Fruit fly (Drosophila melanogaster): ENCODE results near the gene CG14106.

CG14106 gene

dm6 chr3L:13406873-13407272, 18.6 kb downstream of the CG14106 start:
- no peak for TF ChIP-seq CG8478 (optimal IDR thresholded peaks at IDR 0.05)
- no peak for TF ChIP-seq psq (optimal IDR thresholded peaks at IDR 0.05)
- TF ChIP-seq pan (optimal IDR thresholded peaks at IDR 0.05), result no peak
- no peak for TF ChIP-seq usp (GFP tag; optimal IDR thresholded peaks at IDR 0.05)
- TF ChIP-seq EcR (GFP tag; optimal IDR thresholded peaks at IDR 0.05), result no peak

DNA sequence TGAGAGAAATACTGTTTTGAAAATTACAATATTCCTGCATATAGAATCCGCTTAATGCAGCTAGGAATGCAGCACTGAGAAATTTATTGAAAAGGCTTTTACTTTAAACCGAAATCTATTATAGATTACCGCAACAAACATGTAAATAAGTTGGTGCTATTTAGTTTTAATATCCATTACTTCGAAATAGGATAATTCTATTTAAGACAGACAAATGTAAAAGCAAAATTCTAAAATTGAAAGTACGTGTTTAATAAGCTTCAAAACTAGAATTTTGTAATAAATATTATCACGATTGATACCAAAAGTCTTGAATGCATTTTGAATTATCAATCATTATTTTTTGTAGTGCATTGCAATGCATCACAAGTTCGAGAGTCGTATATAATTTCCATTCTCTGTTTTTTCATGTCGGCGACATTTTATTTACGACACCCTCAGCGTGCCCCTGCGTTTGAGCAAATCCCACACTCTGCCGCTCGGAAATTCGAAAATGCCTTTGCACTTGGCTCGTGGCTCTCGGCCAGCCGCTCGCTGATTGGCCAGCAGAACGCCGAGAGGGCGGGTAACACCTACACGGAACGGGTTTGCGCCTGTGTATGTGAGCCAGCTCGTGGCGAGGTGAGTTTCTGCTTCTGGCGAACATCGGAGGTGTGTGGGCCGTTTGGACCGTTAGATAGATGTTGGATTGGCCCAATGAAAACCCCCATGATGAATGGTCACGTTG, 22.2 kb downstream of the CG14106 start:
- TF ChIP-seq usp (GFP tag; optimal IDR thresholded peaks at IDR 0.05), result no peak

DNA sequence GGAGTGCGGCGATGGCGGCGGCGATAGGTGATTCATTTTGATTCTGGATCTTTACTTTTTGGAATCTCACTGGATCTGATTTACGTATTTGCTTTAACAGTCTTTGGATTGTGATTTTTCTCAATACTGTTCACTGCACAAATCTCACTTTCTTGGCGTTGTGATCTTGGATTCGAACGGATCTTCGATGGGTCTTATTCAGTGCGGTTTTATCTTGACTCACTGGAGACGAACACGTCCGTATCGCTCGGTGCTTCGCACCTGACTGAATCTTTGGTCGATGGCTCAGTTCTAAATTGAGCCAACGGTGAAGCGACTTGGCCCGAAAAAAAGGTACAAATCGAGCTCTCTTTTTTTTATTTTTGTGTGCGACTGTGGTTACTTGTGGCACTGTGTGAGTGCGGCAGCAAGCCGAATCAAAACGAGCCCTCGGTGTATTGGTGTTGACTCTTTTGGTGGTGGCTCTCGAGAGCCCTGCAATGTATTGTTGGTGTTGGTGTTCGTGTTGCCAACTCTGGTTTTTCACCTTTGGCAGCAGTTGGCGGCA, 24.5 kb downstream of the CG14106 start, which contains the start of gene sens:
sens (minus strand) TSS at position 254 of the 547 bp plus-strand sequence.
- TF ChIP-seq CG8478 (optimal IDR thresholded peaks at IDR 0.05), result no peak
- TF ChIP-seq Dll (optimal IDR thresholded peaks at IDR 0.05), result no peak
- TF ChIP-seq EcR (GFP tag; optimal IDR thresholded peaks at IDR 0.05), result no peak
- no peak for TF ChIP-seq usp (GFP tag; optimal IDR thresholded peaks at IDR 0.05)

- no peak for TF ChIP-seq psq (optimal IDR thresholded peaks at IDR 0.05)
- no peak for TF ChIP-seq pan (optimal IDR thresholded peaks at IDR 0.05)
- TF ChIP-seq usp (GFP tag; optimal IDR thresholded peaks at IDR 0.05), result no peak
- no peak for TF ChIP-seq Dll (optimal IDR thresholded peaks at IDR 0.05)
- no peak for TF ChIP-seq EcR (GFP tag; optimal IDR thresholded peaks at IDR 0.05)
- no peak for TF ChIP-seq CG8478 (optimal IDR thresholded peaks at IDR 0.05)
These were observed 27.8 kb downstream of the CG14106 start for dm6 chr3L:13397656-13398055.

DNA sequence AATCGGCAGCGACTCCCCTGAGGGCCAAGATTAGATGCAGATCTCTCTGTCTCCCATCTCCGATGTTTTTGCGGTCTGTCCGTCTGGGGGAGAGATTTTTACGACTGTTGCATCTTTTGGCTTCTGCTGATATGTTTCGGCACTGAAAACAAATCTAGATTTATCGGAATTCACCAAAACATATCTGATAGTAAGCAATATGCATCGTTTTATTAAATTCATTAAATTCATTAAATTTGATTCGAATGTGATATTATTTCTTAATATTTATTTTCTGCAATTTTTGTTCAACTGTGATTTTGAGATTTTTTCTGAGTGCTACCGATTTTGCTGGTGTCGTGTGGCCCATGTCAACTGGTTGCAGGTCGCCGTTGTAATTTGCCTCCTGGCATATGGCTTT, 31.9 kb downstream of the CG14106 start:
- TF ChIP-seq pan (optimal IDR thresholded peaks at IDR 0.05) (no peak), CG8478 (optimal IDR thresholded peaks at IDR 0.05) (no peak), usp (GFP tag; optimal IDR thresholded peaks at IDR 0.05) (no peak), Dll (optimal IDR thresholded peaks at IDR 0.05) (no peak), EcR (GFP tag; optimal IDR thresholded peaks at IDR 0.05) (no peak), psq (optimal IDR thresholded peaks at IDR 0.05) (no peak)

DNA sequence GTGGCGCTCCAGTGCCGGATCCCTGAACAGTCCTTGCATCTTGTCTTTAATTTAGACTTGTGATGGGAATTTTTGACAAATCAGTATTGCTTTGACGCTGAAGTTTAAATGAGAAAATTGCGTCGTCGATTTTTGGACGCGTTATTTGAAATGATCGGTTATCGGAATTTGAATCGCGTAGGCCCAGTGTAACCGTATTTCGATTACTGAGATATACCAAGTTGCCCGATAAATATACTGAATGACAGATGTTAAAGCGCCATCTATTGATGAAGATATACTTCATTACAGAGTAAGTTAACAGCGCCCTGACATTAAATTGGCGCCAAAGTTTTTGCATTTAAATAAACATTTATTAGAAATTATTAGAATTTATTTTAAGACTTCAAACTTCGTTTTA, 35.6 kb downstream of the CG14106 start, which contains the start of gene Poc1:
Poc1 (minus strand) TSS at position 173 of the 400 bp plus-strand sequence.
- TF ChIP-seq Dll (optimal IDR thresholded peaks at IDR 0.05) (no peak), EcR (GFP tag; optimal IDR thresholded peaks at IDR 0.05) (no peak)

dm6 chr3L:13387608-13388007, 37.9 kb downstream of the CG14106 start, which contains the start of gene CG10171:
Gene CG10171, minus strand, starts transcription at chr3L:13387907.
- TF ChIP-seq CG8478 (optimal IDR thresholded peaks at IDR 0.05) (no peak), pan (optimal IDR thresholded peaks at IDR 0.05) (no peak), Dll (optimal IDR thresholded peaks at IDR 0.05) (no peak), psq (optimal IDR thresholded peaks at IDR 0.05) (no peak), EcR (GFP tag; optimal IDR thresholded peaks at IDR 0.05) (no peak), usp (GFP tag; optimal IDR thresholded peaks at IDR 0.05) (no peak)

DNA sequence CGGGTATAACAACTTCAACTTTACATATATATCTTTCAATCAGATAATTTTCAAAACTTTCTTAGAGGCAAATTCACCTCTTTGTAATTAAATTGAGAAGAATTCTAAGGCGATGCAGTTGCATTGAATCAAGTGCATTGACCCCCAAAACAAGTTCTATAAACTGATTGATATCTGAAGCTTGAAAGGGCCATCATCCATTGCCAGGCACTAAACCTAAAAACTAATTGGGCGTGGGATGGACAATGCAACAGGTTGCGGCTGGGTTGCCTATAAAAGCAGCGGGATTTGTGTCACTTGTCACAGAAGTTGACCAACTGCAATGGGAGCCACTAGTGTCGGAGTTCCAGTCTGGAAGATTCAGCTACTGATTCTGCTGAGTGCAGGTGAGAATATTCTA, 41.0 kb downstream of the CG14106 start, which contains the start of gene CG14110:
CG14110 (plus strand) TSS at position 301 of the 400 bp plus-strand sequence.
- TF ChIP-seq psq (optimal IDR thresholded peaks at IDR 0.05) (no peak), Dll (optimal IDR thresholded peaks at IDR 0.05) (no peak), CG8478 (optimal IDR thresholded peaks at IDR 0.05) (no peak), pan (optimal IDR thresholded peaks at IDR 0.05) (no peak), usp (GFP tag; optimal IDR thresholded peaks at IDR 0.05) (no peak), EcR (GFP tag; optimal IDR thresholded peaks at IDR 0.05) (no peak)

DNA sequence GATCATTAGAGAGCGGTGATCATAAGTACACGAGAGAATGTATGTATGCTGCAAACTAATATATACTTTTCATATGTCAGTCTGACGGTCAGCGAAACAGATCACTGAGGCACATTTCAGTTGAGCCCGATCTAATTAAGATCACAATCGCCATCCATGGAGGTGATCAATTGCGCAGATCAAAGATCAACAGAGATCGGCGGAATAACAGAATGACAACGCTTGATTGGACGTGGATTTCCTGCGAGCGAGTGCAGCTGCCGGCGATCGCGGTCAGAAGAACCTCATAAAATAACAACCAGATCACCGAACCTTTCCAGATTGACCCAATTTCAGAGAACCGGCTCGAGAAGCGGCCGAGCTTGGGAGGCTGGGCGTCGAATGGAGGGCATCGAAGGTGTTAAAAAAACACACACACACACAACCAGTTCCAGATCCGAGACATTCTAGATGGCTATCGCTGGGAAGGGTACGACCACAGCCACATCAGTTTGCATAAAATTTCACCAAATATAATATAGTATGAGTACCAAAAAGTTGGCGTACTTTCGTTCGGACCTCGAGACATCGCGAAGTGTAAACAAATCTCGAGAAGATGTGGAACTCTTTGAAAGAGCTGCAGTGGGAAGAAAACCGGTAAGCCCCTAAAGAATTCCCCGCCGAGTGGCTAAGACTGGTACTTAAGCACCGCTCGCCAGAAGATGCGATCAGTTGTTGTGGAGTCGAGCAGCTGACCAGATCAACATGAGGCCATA, 43.2 kb downstream of the CG14106 start, which contains the start of gene ImpL1:
ImpL1 (plus strand) TSS at position 705 of the 755 bp plus-strand sequence.
- TF ChIP-seq psq (optimal IDR thresholded peaks at IDR 0.05), result no peak
- no peak for TF ChIP-seq pan (optimal IDR thresholded peaks at IDR 0.05)
- TF ChIP-seq EcR (GFP tag; optimal IDR thresholded peaks at IDR 0.05), result no peak
- TF ChIP-seq usp (GFP tag; optimal IDR thresholded peaks at IDR 0.05), result no peak
- TF ChIP-seq CG8478 (optimal IDR thresholded peaks at IDR 0.05), result no peak
- TF ChIP-seq Dll (optimal IDR thresholded peaks at IDR 0.05), result no peak

- TF ChIP-seq CG8478 (optimal IDR thresholded peaks at IDR 0.05), result no peak
These were observed 44.3 kb downstream of the CG14106 start, which contains the start of gene CG14107 for dm6 chr3L:13381160-13381559. Gene CG14107, minus strand, starts transcription at chr3L:13381346.

DNA sequence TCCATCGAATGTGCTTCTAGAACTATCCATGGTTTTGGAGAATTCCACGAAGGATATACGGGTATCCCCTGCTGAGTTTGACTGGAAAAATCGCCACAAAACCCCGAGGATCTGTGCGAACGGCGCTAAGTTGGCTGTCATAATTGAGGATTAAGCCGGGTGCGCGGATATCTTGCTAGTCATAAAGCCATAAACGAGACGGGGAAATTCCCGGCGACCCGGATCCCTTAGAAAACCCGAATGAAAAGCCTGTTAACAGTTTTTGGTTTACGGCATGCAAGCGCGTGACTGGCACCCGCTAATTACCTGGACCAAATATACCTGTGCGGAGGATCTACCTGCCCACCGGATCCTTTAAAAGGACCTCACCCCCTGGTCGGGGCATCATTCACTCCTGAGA, 47.3 kb downstream of the CG14106 start, which contains the start of gene SNCF:
SNCF (plus strand) TSS at position 382 of the 400 bp plus-strand sequence.
- no peak for TF ChIP-seq EcR (GFP tag; optimal IDR thresholded peaks at IDR 0.05)
- TF ChIP-seq Dll (optimal IDR thresholded peaks at IDR 0.05), result no peak
- TF ChIP-seq pan (optimal IDR thresholded peaks at IDR 0.05), result no peak
- no peak for TF ChIP-seq psq (optimal IDR thresholded peaks at IDR 0.05)

DNA sequence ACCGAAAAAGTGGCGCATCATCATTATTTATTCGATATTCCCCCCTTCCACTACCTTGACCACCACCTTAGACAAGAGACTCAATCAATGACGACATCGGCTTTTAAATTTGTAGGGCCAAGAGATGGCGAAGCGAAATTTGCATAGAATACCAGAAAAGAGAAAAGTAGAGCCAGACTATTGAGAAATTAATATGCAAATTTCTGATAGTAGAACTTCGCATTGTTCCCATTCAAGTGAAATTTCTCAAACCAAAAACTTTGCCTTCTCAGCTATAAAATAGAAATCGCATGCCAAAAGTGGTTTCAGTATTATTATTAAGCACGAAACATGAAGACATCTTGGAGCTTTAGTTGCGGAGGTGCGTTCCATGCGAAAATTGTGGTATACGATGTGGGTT, 47.8 kb downstream of the CG14106 start, which contains the start of gene CG14111:
CG14111 (plus strand) TSS at position 301 of the 400 bp plus-strand sequence.
- no peak for TF ChIP-seq CG8478 (optimal IDR thresholded peaks at IDR 0.05)
- no peak for TF ChIP-seq pan (optimal IDR thresholded peaks at IDR 0.05)
- TF ChIP-seq usp (GFP tag; optimal IDR thresholded peaks at IDR 0.05), result no peak
